Fruit fly (Drosophila melanogaster) S2 (cell line): ENCODE measurements around the gene CG6153.

Experiments
- CG8478 ChIP-seq: fragments of >200 bp; optimal IDR thresholded peaks from 2 replicates; lab custom pipeline; 2018
- CTCF ChIP-seq, 2 experiments: fragments of >200 bp; optimal IDR thresholded peaks; 2 replicates each; lab custom pipeline; 2018

Gene CG6153

DNA sequence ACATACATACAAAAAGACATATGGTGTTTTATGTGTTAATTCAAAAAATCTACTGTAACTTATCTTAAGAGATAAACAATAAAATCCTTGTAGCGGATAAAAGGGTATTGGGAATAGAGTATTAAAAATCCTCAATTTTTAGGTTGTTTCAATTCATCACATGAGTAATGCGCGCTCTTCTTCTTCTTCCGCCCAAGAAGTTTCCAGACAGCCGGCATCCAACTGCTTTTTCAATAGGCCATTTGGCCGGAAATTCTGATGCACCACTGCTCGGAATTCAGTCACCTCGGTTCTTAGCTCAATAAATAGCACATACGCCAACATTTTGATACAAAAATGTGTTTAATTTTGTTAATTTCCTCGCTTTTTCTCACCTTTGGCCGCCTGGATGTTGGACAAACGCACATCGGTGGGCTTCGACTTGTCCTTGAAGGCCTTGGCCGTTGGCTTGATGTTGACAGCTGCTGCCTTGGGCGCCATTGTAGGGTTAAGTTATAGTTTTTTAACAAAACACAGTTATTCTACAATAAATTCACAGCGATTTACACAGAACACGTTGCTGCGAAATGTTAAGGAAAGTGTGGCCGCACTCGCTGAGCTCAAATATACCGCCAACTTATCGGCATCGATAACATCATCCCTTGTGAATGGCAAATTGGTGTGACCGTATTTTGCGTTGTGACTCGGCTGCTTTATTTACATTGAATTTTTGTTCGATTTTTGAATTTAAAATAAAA is at the start of gene CG6153, which contains the start of gene CCT4:
TSS of gene CG6153 (plus strand) at position 651 of the 737 bp plus-strand sequence.
TSS of gene CCT4 (minus strand) at position 592 of the 737 bp plus-strand sequence.
- TF ChIP-seq CTCF (optimal IDR thresholded peaks at IDR 0.05; lab: Kevin White, UChicago), result no peak
- no peak for TF ChIP-seq CG8478 (lab: Kevin White, UChicago)

DNA sequence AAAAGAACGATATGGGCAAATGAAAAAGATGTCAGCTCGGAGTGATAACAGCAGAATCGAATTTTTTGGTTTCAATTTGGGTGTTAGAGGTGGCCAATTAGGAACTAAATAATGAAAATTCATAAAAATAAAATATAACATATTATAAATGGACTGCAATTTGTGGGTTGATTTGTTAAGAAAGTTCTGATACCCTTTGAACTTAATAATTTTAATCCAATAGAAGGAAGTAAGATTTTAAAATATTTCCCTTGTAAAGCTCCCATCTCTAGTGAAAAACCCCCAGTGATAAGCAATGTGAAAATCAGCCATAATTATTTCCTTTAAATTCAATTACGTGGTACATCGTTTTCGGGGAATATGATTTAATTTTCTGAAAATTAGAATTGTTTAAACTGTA is 48.5 kb upstream of the CG6153 start:
- TF ChIP-seq CTCF (optimal IDR thresholded peaks at IDR 0.05; lab: Kevin White, UChicago) (no peak), CG8478 (lab: Kevin White, UChicago) (no peak)

DNA sequence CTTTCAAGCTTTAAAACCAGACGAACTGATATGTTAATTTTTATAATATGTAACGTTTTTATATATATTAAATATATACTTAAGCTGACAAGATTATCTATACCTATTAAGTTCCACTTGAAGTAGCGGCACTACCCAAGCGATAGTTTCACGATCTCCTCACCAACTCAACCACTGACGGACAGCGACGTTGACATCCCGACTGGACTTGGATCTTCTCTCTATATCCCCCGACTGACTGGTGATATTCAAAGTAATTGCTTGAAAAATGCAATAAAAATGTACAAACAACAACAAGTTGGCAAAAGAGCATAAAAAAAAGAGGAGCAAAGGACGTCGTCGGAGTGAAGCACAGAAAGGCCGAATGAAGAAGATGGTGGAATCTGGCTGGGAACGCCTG is 46.5 kb upstream of the CG6153 start, which contains the start of gene Ref2:
TSS of gene Ref2 (minus strand) at position 101 of the 400 bp plus-strand sequence.
- no peak for TF ChIP-seq CG8478 (lab: Kevin White, UChicago)
- no peak for TF ChIP-seq CTCF (optimal IDR thresholded peaks at IDR 0.05; lab: Kevin White, UChicago)

DNA sequence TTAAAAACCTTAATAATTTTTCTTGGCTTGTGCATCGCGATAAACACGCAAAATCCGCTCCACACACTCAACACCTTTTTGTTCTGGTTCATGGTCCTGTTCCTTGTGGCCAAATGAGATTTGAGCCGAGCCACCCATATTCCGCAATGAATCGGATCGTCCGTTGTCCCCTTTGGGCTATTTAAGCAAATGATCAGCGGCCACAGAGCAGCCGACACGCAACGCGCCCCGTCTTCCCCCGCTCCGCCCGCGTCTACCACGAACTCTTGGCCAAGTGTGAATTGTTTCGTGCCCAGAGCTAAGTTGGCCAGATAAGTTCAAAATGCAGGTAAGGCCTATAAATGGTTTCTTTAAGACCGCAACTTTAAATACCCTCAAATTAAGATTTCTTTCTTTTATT is 41.8 kb upstream of the CG6153 start:
- TF ChIP-seq CTCF (optimal IDR thresholded peaks at IDR 0.05; lab: Kevin White, UChicago), result no peak
- no peak for TF ChIP-seq CG8478 (lab: Kevin White, UChicago)

DNA sequence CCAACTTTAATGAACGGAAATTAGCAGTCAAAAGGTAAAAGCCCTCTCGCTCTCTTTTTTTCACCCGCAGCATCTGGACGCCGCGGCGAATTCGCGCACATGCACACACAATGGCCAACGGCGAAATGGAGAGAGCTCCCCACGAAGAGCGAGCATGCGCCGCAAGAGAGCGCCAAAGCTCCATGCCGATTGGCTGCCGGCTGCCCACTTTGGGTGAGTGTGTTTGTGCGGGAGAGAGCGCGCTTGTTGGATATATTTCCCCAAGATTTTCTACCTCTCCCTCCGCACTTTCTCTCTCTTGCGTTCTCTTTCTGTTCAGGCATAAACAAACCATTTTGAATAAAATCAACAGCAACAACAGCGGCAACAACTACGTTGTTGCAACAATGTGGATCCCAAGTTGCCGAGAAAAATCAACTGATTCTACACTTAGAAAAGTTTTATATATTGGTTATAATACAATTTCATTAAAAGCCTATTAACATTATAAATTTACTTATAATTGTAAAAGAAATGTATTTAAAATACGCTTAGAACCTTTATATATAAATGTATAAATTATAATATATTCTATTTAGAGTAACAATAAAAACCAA is 37.0 kb upstream of the CG6153 start:
- no peak for TF ChIP-seq CTCF (optimal IDR thresholded peaks at IDR 0.05; lab: Kevin White, UChicago)

DNA sequence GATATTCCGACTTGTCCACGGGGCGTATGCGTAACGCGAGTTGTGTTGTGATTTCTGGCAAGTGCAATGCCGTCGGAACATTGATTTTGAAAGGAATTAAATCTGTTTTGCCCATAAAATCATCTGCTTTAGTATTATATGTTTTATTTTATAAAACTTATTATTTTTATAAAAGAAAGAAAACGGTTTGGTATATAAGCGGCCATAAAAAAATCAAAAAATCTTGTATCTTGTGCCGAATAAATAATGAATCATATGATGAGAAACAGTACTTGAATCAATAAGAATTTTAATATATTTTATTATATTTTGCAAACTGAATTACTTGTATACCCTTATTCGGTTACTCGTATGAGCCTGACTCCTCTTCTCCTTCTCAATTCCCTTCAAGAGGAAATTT is 35.9 kb upstream of the CG6153 start, which contains the start of gene pdm2:
TSS of gene pdm2 (plus strand) at position 301 of the 400 bp plus-strand sequence.
- no peak for TF ChIP-seq CG8478 (lab: Kevin White, UChicago)
- no peak for TF ChIP-seq CTCF (optimal IDR thresholded peaks at IDR 0.05; lab: Kevin White, UChicago)

DNA sequence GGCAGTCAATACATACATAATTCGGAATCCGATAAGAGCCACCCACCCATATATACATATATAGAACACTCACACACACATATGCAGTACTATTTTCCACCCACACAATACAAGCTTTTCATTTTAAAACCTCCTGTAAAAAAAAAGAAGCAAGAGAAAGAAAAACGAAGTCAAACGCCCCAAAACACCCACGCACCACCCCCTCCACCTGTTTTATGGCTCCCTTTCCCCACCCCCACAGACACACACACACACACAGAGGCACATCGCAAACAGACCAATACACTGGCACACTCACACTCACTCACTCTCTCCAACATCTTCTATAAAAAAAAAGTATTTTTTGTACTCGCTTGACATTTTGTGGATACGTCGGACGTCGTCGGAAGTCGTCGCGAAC is 35.5 kb upstream of the CG6153 start:
- TF ChIP-seq CG8478 (lab: Kevin White, UChicago) (no peak), CTCF (optimal IDR thresholded peaks at IDR 0.05; lab: Kevin White, UChicago) (no peak)

DNA sequence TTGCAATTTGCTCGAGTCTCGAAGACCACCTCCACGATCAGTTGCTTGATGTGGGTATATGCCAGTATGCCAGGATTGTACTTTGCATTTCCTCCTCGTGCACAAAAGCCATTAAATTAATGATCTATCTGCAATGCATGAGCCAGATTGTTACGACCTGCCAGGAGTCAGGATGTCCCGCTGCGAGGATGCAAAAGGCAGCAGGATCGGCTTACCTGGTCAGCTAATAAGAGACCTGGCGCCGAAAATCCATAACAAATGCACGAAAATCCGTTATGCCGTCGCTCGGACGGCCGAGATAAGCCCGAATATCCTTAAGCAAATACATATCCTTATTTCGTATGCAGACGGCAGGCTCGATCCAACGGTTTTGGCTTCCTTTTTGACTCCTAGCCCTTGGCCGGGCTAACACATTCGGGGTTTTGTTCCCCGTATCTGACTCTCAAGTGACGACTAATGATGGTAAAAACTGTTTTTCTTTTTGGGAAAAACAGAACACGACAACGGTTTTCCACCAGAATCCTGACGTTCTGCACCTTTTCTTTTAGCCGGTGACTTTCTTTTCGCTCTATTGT is 26.7 kb upstream of the CG6153 start:
- TF ChIP-seq CTCF (optimal IDR thresholded peaks at IDR 0.05; lab: Kevin White, UChicago) (no peak), CG8478 (lab: Kevin White, UChicago) (no peak)

DNA sequence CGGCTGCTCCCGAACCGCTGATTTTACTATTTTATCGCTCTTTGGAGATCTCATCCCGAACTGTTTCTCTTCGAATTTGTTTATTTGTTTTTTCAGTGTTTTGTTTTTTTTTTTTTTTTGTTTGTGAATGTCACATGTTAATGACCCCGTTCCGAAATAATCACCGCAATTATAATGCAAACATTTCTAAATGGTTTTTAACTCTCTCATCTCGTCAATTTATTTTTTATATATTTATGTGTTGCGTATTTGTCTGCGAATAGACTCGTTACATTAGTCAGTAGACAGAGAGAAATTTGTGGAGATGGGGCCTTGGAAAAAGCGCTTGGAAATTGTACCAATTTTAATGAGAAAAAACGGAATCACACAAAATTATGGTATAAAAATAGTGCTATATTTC is 23.2 kb upstream of the CG6153 start, which contains the start of gene Nepl7:
TSS of gene Nepl7 (minus strand) at position 101 of the 400 bp plus-strand sequence.
- TF ChIP-seq CTCF (optimal IDR thresholded peaks at IDR 0.05; lab: Kevin White, UChicago) (no peak), CG8478 (lab: Kevin White, UChicago) (no peak)

DNA sequence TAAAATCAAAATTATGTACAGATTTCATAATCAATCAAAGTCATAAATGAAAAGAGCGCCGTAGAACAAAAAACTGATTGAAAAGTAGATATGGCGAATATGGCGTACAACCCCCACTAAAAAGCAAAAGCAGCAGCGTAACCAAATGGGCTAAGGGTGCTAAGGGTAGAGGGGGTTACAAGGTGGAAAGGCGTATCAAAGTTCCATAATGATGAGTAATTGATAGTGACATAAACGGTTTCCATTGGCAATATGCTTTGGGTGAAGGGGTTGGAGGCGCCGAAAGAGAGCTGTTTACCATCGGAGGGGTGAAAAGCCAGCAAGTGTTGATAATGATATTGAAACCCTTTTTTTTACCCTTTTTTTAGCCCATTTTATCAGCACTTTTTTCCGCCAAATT is 20.5 kb upstream of the CG6153 start:
- no peak for TF ChIP-seq CTCF (optimal IDR thresholded peaks at IDR 0.05; lab: Kevin White, UChicago)
- no peak for TF ChIP-seq CG8478 (lab: Kevin White, UChicago)

DNA sequence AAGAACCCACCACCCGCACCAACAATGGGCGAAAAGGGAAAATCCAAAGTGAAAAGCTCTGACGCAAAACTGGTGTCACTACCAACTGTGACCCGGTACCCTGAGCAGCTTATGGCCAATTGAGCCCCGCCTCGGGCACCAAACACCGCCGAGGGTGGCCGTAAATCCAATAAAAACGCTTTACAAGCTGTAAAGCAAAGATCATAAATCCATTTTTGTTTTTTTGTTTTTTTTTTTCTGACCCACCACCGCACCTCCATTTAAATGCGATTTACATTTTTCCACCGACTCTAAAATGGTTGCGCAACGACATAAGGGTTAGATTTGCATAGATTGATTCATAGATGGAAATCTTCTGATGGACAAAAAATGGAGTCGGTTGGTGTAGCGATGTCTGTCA is 18.4 kb upstream of the CG6153 start:
- TF ChIP-seq CTCF (optimal IDR thresholded peaks at IDR 0.05; lab: Kevin White, UChicago) (no peak), CG8478 (lab: Kevin White, UChicago) (no peak)

DNA sequence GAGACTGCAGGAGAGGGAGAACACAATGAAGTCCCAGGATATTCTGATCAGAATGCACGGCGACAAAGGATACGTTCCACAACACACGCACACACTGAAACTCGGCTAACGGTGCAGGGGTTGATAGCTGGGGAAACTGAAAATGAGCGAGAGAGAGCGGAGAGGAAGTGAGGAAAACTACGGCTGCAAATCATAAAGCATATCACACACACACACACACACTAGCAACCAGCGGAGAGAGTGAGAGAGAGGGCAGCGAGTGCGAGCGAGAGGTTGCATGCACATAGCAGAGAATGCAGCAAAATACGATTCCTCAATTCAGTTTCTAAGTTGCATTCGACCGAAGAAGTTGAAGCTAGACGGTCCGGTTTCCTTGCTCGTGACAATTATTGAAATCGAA is 14.5 kb upstream of the CG6153 start:
- TF ChIP-seq CTCF (optimal IDR thresholded peaks at IDR 0.05; lab: Kevin White, UChicago) (no peak), CG8478 (lab: Kevin White, UChicago) (no peak)

DNA sequence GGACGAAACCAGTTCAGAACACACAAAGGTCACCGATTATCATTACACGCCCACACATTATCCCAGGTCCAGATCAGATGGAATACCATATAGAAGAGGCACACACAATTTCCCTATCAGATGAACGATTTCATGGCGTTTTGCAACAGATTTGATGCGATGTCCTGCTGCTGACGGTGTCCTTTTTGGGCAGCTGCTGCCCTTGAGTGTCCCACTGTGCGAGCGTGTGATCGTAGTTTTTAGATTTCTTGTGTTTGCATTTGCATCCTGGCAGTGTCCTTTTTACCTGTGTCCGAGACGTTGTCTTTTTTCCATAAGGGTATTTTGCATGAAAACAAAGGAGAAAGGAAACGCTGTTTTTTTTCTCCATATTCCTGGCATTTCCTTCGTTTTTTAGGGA is 13.5 kb upstream of the CG6153 start:
- no peak for TF ChIP-seq CTCF (optimal IDR thresholded peaks at IDR 0.05; lab: Kevin White, UChicago)
- TF ChIP-seq CG8478 (lab: Kevin White, UChicago), result no peak

DNA sequence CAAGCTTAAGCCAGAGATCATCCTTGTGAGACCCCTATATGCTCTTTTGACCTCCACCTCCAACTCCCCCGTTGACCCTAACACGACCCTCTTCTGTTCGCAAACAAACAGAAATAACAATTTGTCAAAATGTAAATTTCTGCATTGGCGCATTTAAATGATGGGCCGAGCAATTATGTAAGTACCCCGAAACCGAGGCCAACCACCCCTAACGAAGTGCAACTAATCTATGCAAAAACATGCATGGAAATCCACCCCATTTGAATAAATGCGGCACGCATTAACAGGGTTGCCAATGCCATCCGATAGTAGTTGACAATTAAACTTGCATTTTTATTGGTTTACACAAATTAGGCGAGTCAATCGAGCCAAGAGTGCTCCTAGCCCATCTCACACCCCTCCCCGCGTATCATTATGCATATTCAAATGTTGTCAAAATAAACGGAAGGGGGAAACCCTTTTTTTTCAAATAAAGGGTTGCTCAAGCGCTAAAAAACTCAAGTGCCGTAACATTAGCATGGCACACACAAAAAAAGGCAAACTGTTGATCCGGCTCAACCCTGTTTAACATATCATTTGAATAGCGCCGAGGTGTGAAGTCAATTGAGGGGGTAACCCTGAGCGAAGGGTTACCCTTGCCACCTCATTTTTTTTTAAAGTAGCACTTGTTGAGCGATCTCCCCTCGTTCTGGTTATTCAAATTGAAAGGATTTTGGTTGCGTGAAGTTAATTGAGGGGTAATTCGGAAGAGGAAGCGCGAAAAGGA is 11.0 kb upstream of the CG6153 start:
- TF ChIP-seq CTCF (optimal IDR thresholded peaks at IDR 0.05; lab: Kevin White, UChicago) (no peak), CG8478 (lab: Kevin White, UChicago) (no peak)
